Fruit fly (Drosophila melanogaster) Kc167 (cell line): ENCODE measurements around the gene Egfrap.

ENCODE experiments used
- Myc ChIP-seq: fragments of >200 bp; optimal IDR thresholded peaks from 2 replicates; lab custom pipeline; 2017; ENCODE audit warnings: missing external identifiers
- Sin3A ChIP-seq: fragments of >200 bp; optimal IDR thresholded peaks from 2 replicates; lab custom pipeline; 2018; ENCODE audit warnings: missing external identifiers
- h ChIP-seq: fragments of >200 bp; optimal IDR thresholded peaks from 3 replicates; lab custom pipeline; 2018; ENCODE audit warnings: missing external identifiers
- insv ChIP-seq: fragments of >200 bp; optimal IDR thresholded peaks from 3 replicates; lab custom pipeline; 2018; ENCODE audit warnings: missing external identifiers
- psq ChIP-seq: fragments of >200 bp; optimal IDR thresholded peaks from 2 replicates; lab custom pipeline; 2017; ENCODE audit warnings: missing external identifiers
- ttk ChIP-seq: sonication (Bioruptor generic); optimal IDR thresholded peaks from 2 replicates; lab custom pipeline; 2017; ENCODE audit warnings: missing external identifiers

Egfrap gene

dm6 chr3L:5893063-5893462 is 57.4 kb downstream of the Egfrap start:
- TF ChIP-seq Myc (lab: Kevin White, UChicago) (no peak), Sin3A (lab: Kevin White, UChicago) (no peak), ttk (lab: Kevin White, UChicago) (no peak), h (lab: Kevin White, UChicago) (no peak), insv (lab: Kevin White, UChicago) (no peak), psq (lab: Kevin White, UChicago) (no peak)

dm6 chr3L:5891812-5892211 is 58.6 kb downstream of the Egfrap start:
- no peak for TF ChIP-seq h (lab: Kevin White, UChicago)
- TF ChIP-seq insv (lab: Kevin White, UChicago): no peak
- TF ChIP-seq ttk (lab: Kevin White, UChicago): no peak
- TF ChIP-seq Sin3A (lab: Kevin White, UChicago): no peak
- TF ChIP-seq Myc (lab: Kevin White, UChicago): no peak

DNA sequence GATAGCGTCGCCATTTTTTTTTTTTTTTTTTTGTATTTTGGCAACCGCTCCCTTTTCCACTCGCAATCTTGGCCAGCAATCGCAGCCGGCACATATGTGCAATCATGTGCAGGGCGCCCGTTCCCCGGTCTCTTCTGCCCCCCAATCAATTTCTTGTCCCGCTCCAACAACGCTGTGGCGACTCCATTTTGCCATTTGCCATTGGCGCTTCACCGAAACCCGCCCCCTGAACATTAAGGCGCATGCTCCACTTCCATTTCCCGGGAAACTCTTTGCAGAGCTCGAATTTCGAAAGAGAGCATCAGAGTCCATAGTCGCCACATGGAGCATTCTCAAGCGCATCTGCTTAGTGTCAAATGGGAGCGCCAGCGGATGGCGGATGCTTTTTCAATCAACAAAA is 59.3 kb downstream of the Egfrap start:
- TF ChIP-seq Myc (lab: Kevin White, UChicago) (no peak), h (lab: Kevin White, UChicago) (no peak), insv (lab: Kevin White, UChicago) (no peak), Sin3A (lab: Kevin White, UChicago) (no peak), psq (lab: Kevin White, UChicago) (no peak), ttk (lab: Kevin White, UChicago) (no peak)

- TF ChIP-seq h (lab: Kevin White, UChicago) (no peak), insv (lab: Kevin White, UChicago) (no peak), ttk (lab: Kevin White, UChicago) (no peak), Sin3A (lab: Kevin White, UChicago) (no peak), psq (lab: Kevin White, UChicago) (no peak), Myc (lab: Kevin White, UChicago) (no peak)
Observed at dm6 chr3L:5884735-5885134, 65.7 kb downstream of the Egfrap start.
